Worm (Caenorhabditis elegans) whole organism, L4/young adult: ENCODE data around the gene D2045.8.

Experiments used
- W03F9.2 ChIP-seq: fragments of 150-350 bp; optimal IDR thresholded peaks from 2 replicates; lab custom pipeline; 2014; ENCODE audit warnings: missing biosample characterization, missing genetic modification characterization
- dao-5 ChIP-seq: sonication (generic microtip); optimal IDR thresholded peaks from 2 replicates; lab custom pipeline; 2016; ENCODE audit warnings: missing genotype, missing genetic modification characterization, moderate library complexity, missing compliant biosample characterization

DNA sequence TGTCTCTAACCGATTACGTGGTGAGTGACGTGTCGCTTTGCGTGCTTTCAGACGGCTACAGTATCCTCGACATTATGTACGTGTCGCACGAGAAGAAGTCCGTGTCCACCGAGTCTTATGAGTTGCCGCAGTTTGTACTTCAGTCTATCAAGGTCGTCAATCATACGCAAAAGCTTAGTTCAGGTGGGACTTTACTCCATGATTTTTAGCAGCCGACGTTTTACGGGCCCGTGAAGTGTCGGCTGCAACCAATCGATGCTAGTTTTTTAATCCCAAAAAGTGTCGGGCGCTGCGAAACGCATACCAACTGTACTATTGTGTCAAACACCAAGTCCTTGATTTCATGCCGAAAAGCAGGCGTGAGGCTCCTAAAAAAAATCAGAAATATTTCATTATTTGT lies 42.7 kb downstream of the D2045.8 start:
- no peak for TF ChIP-seq dao-5 (tag; lab: Kevin White, UChicago)
- no peak for TF ChIP-seq W03F9.2
